Fruit fly (Drosophila melanogaster) whole organism, embryonic: Measurements from ENCODE around the gene ocn.

ENCODE experiments used
- Adf1 ChIP-seq: fragments of 200-800 bp; sonication (Bioruptor generic); IDR thresholded peaks from 2 replicates; pipeline ENCODE4 v1.3.6; 2022; ENCODE audit warnings: missing biosample characterization, missing genetic modification characterization
- Asciz ChIP-seq: fragments of 200-800 bp; sonication (Bioruptor generic); optimal IDR thresholded peaks from 2 replicates; lab custom pipeline; 2017; ENCODE audit warnings: missing biosample characterization, mild to moderate bottlenecking, missing genetic modification characterization, missing genetic modification reagents
- Atf6 ChIP-seq: fragments of 200-800 bp; sonication (Bioruptor generic); IDR thresholded peaks from 2 replicates; pipeline ENCODE4 v1.3.6; 2022; ENCODE audit warnings: missing biosample characterization, missing genetic modification characterization
- B-H2 ChIP-seq: fragments of 200-800 bp; sonication (Bioruptor generic); optimal IDR thresholded peaks from 2 replicates; lab custom pipeline; 2018; ENCODE audit warnings: missing biosample characterization, mild to moderate bottlenecking, missing genetic modification characterization
- CG10366 ChIP-seq: fragments of 200-800 bp; sonication (Bioruptor generic); IDR thresholded peaks from 2 replicates; pipeline ENCODE4 v1.3.6; 2022; ENCODE audit warnings: missing biosample characterization, missing genetic modification characterization
- CG11456 ChIP-seq: fragments of 200-800 bp; sonication (Bioruptor generic); IDR thresholded peaks from 3 replicates; pipeline ENCODE4 v1.3.6; 2022; ENCODE audit warnings: missing biosample characterization, missing genetic modification characterization
- CG12659 ChIP-seq: fragments of 200-800 bp; sonication (Bioruptor generic); optimal IDR thresholded peaks from 3 replicates; lab custom pipeline; 2017; ENCODE audit warnings: mild to moderate bottlenecking, missing biosample characterization, missing genetic modification reagents, missing genetic modification characterization
- CG12769 ChIP-seq: fragments of 200-800 bp; sonication (Bioruptor generic); optimal IDR thresholded peaks from 2 replicates; lab custom pipeline; 2019; ENCODE audit warnings: missing biosample characterization, mild to moderate bottlenecking, missing genetic modification characterization, moderate library complexity
- CG14965 ChIP-seq: fragments of 200-800 bp; sonication (Bioruptor generic); optimal IDR thresholded peaks from 2 replicates; lab custom pipeline; 2016; ENCODE audit warnings: missing biosample characterization, missing genetic modification characterization, borderline replicate concordance
- CG17361 ChIP-seq: fragments of 200-800 bp; sonication (Bioruptor generic); IDR thresholded peaks from 3 replicates; pipeline ENCODE4 v1.3.6; 2022; ENCODE audit warnings: missing biosample characterization, missing genetic modification characterization
- CG2712 ChIP-seq: fragments of 200-800 bp; optimal IDR thresholded peaks from 3 replicates; lab custom pipeline; 2019; ENCODE audit warnings: missing biosample characterization, mild to moderate bottlenecking, missing genetic modification characterization, moderate library complexity
- CG31365 ChIP-seq: fragments of 200-800 bp; sonication (Bioruptor generic); optimal IDR thresholded peaks from 2 replicates; lab custom pipeline; 2018; ENCODE audit warnings: missing biosample characterization, mild to moderate bottlenecking, missing genetic modification characterization
- CG3163 ChIP-seq: fragments of 200-800 bp; sonication (Bioruptor generic); optimal IDR thresholded peaks from 3 replicates; lab custom pipeline; 2016; ENCODE audit warnings: missing biosample characterization, missing genetic modification characterization
- CG32772 ChIP-seq: fragments of 200-800 bp; sonication (Bioruptor generic); IDR thresholded peaks from 2 replicates; pipeline ENCODE4 v1.3.6; 2022; ENCODE audit warnings: missing biosample characterization, missing genetic modification characterization
- CG33213 ChIP-seq: fragments of 200-800 bp; sonication (Bioruptor generic); optimal IDR thresholded peaks from 3 replicates; lab custom pipeline; 2016; ENCODE audit warnings: missing biosample characterization, missing genetic modification characterization
- CG34224 ChIP-seq: fragments of 200-800 bp; sonication (Bioruptor generic); IDR thresholded peaks from 3 replicates; pipeline ENCODE4 v1.3.6; 2022; ENCODE audit warnings: missing biosample characterization, missing genetic modification characterization; ENCODE audit not compliant: partially characterized antibody
- CG4282 ChIP-seq: fragments of 200-800 bp; sonication (Bioruptor generic); optimal IDR thresholded peaks from 2 replicates; lab custom pipeline; 2016; ENCODE audit warnings: missing biosample characterization, missing genetic modification characterization
- Hand ChIP-seq: fragments of 200-800 bp; sonication (Bioruptor generic); optimal IDR thresholded peaks from 2 replicates; lab custom pipeline; 2017; ENCODE audit warnings: mild to moderate bottlenecking, missing biosample characterization, missing genetic modification reagents, missing genetic modification characterization
- MBD-R2 ChIP-seq: fragments of 200-800 bp; sonication (Bioruptor generic); IDR thresholded peaks from 2 replicates; pipeline ENCODE4 v1.3.6; 2022; ENCODE audit warnings: missing biosample characterization, missing genetic modification characterization
- Max ChIP-seq: fragments of 200-800 bp; sonication (Bioruptor generic); optimal IDR thresholded peaks from 2 replicates; lab custom pipeline; 2016; ENCODE audit warnings: missing biosample characterization, mild to moderate bottlenecking, missing genetic modification characterization
- NC2β ChIP-seq: fragments of 200-800 bp; sonication (Bioruptor generic); optimal IDR thresholded peaks from 2 replicates; lab custom pipeline; 2016; ENCODE audit warnings: missing biosample characterization, missing genetic modification characterization
- Optix ChIP-seq: fragments of 200-800 bp; sonication (Bioruptor generic); IDR thresholded peaks from 3 replicates; pipeline ENCODE4 v1.3.6; 2022; ENCODE audit warnings: missing biosample characterization, missing genetic modification characterization
- Pdp1 ChIP-seq, 2 experiments: fragments of 200-800 bp; sonication (Bioruptor generic); optimal IDR thresholded peaks; 3 replicates each; lab custom pipeline; 2016; ENCODE audit warnings: missing biosample characterization in 2 of 2, missing genetic modification characterization in 2 of 2, mild to moderate bottlenecking in 1 of 2, moderate library complexity in 1 of 2
- Scr ChIP-seq: fragments of 200-800 bp; sonication (Bioruptor generic); IDR thresholded peaks from 2 replicates; pipeline ENCODE4 v1.3.6; 2022; ENCODE audit warnings: missing biosample characterization, missing genetic modification characterization; ENCODE audit not compliant: partially characterized antibody
- Side ChIP-seq: fragments of 200-800 bp; sonication (Bioruptor generic); optimal IDR thresholded peaks from 2 replicates; lab custom pipeline; 2016; ENCODE audit warnings: missing biosample characterization, missing genetic modification characterization
- Xrp1 ChIP-seq: fragments of 200-800 bp; sonication (Bioruptor generic); IDR thresholded peaks from 2 replicates; pipeline ENCODE4 v1.3.6; 2022; ENCODE audit warnings: missing biosample characterization, missing genetic modification characterization
- ara ChIP-seq: fragments of 200-800 bp; sonication (Bioruptor generic); IDR thresholded peaks from 2 replicates; pipeline ENCODE4 v1.3.6; 2022; ENCODE audit warnings: missing biosample characterization, missing genetic modification characterization
- caup ChIP-seq: fragments of 200-800 bp; sonication (Bioruptor generic); optimal IDR thresholded peaks from 3 replicates; lab custom pipeline; 2017; ENCODE audit warnings: missing biosample characterization, mild to moderate bottlenecking, missing genetic modification characterization, moderate library complexity; ENCODE audit not compliant: severe bottlenecking
- chinmo ChIP-seq: fragments of 200-800 bp; sonication (Bioruptor generic); IDR thresholded peaks from 4 replicates; pipeline ENCODE4 v1.3.6; 2022; ENCODE audit warnings: missing biosample characterization, missing genetic modification characterization; ENCODE audit not compliant: partially characterized antibody
- gsb-n ChIP-seq: fragments of 200-800 bp; sonication (Bioruptor generic); optimal IDR thresholded peaks from 3 replicates; lab custom pipeline; 2018; ENCODE audit warnings: missing biosample characterization, mild to moderate bottlenecking, missing genetic modification characterization
- ind ChIP-seq: fragments of 200-800 bp; sonication (Bioruptor generic); optimal IDR thresholded peaks from 3 replicates; lab custom pipeline; 2016; ENCODE audit warnings: missing biosample characterization, missing genetic modification characterization
- onecut ChIP-seq: fragments of 200-800 bp; sonication (Bioruptor generic); IDR thresholded peaks from 2 replicates; pipeline ENCODE4 v1.3.6; 2022; ENCODE audit warnings: missing biosample characterization, missing genetic modification characterization
- salm ChIP-seq: fragments of 200-800 bp; sonication (Bioruptor generic); optimal IDR thresholded peaks from 2 replicates; lab custom pipeline; 2018; ENCODE audit warnings: missing biosample characterization, mild to moderate bottlenecking, missing genetic modification characterization
- sens-2 ChIP-seq: fragments of 200-800 bp; sonication (Bioruptor generic); IDR thresholded peaks from 2 replicates; pipeline ENCODE4 v1.3.6; 2022; ENCODE audit warnings: missing biosample characterization, missing genetic modification characterization
- sim ChIP-seq: fragments of 200-800 bp; sonication (Bioruptor generic); IDR thresholded peaks from 2 replicates; pipeline ENCODE4 v1.3.6; 2022; ENCODE audit warnings: missing biosample characterization, missing genetic modification characterization
- sr ChIP-seq: fragments of 200-800 bp; sonication (Bioruptor generic); IDR thresholded peaks from 3 replicates; pipeline ENCODE4 v1.3.6; 2022; ENCODE audit warnings: missing biosample characterization, missing genetic modification characterization
- stwl ChIP-seq: fragments of 200-800 bp; sonication (Bioruptor generic); optimal IDR thresholded peaks from 3 replicates; lab custom pipeline; 2018; ENCODE audit warnings: missing biosample characterization, mild to moderate bottlenecking, missing genetic modification characterization, moderate library complexity
- sug ChIP-seq: fragments of 200-800 bp; optimal IDR thresholded peaks from 2 replicates; lab custom pipeline; 2019; ENCODE audit warnings: missing biosample characterization, mild to moderate bottlenecking, missing genetic modification characterization, moderate library complexity
- tll ChIP-seq, 2 experiments: fragments of 200-800 bp in 1 of 2; fragments of >200 bp in 1 of 2; sonication (Bioruptor generic) in 1 of 2; optimal IDR thresholded peaks; 2 replicates each; lab custom pipeline; 2017 to 2019; ENCODE audit warnings: missing biosample characterization in 2 of 2, missing genetic modification characterization in 2 of 2, mild to moderate bottlenecking in 1 of 2, moderate library complexity in 1 of 2
- zen2 ChIP-seq: fragments of 200-800 bp; sonication (Bioruptor generic); IDR thresholded peaks from 3 replicates; pipeline ENCODE4 v1.3.6; 2022; ENCODE audit warnings: missing biosample characterization, missing genetic modification characterization; ENCODE audit not compliant: partially characterized antibody

Gene ocn

dm6 chr3R:30021559-30022451, 15.7 kb downstream of the ocn start, which contains the start of gene Mgat2 (continued):
- TF ChIP-seq Atf6 (GFP tag; lab: Robert Waterston, UW) (peak; percentile 55; the same call in 1 of the 2 replicates), CG12659 (GFP tag; lab: Kevin White, UChicago) (peak; percentile 29), CG31365 (tag; lab: Kevin White, UChicago) (peak; percentile 42), Max (GFP tag; lab: Kevin White, UChicago) (peak; percentile 3), Adf1 (GFP tag; lab: Robert Waterston, UW) (peak; percentile 61; the same call in 1 of the 2 replicates), ind (no peak), stwl (tag; lab: Kevin White, UChicago) (peak; percentile 39), Side (GFP tag; lab: Kevin White, UChicago) (peak; percentile 63), CG12769 (tag; lab: Kevin White, UChicago) (peak; percentile 95), salm (tag; lab: Kevin White, UChicago) (peak; percentile 49), CG10366 (no peak), CG14965 (peak; percentile 15), Scr (peak; percentile 91), chinmo (peak; percentile 97), CG2712 (tag; lab: Kevin White, UChicago) (peak; percentile 61), tll (GFP tag; optimal IDR thresholded peaks at IDR 0.05; lab: Kevin White, UChicago) (peak in 1 of 2 experiments; percentile 45), sens-2 (GFP tag; lab: Robert Waterston, UW) (peak; percentile 39; the same call in 1 of the 2 replicates), Asciz (GFP tag; lab: Kevin White, UChicago) (no peak), CG34224 (GFP tag; lab: Robert Waterston, UW) (peak; percentile 97), MBD-R2 (GFP tag; lab: Robert Waterston, UW) (peak; percentile 15; the same call in 1 of the 2 replicates), sim (no peak), Optix (GFP tag; lab: Robert Waterston, UW) (peak; percentile 30; the same call in 1 of the 3 replicates), Pdp1 (GFP tag; optimal IDR thresholded peaks at IDR 0.05; lab: Kevin White, UChicago) (peak in 1 of 2 experiments; percentile 18), CG33213 (peak; percentile 5), sr (GFP tag; lab: Robert Waterston, UW) (0 out of 3 replicates have a peak, but pooled peaks have one; percentile 35), Xrp1 (peak; percentile 44), CG32772 (GFP tag; lab: Robert Waterston, UW) (no peak), zen2 (GFP tag; lab: Robert Waterston, UW) (peak; percentile 90), CG3163 (GFP tag; lab: Kevin White, UChicago) (no peak), caup (GFP tag; lab: Kevin White, UChicago) (no peak), CG17361 (GFP tag; lab: Robert Waterston, UW) (peak; percentile 5; the same call in 1 of the 3 replicates), onecut (GFP tag; lab: Robert Waterston, UW) (peak; percentile 94), CG11456 (GFP tag; lab: Robert Waterston, UW) (no peak), ara (GFP tag; lab: Robert Waterston, UW) (0 out of 2 replicates have a peak, but pooled peaks have one; percentile 29), Hand (GFP tag; lab: Kevin White, UChicago) (peak; percentile 31), CG4282 (GFP tag; lab: Kevin White, UChicago) (no peak), sug (tag; lab: Kevin White, UChicago) (peak; percentile 55), B-H2 (GFP tag; lab: Kevin White, UChicago) (peak; percentile 41), gsb-n (tag; lab: Kevin White, UChicago) (peak; percentile 33), NC2β (GFP tag; lab: Kevin White, UChicago) (peak; percentile 41)
